Fruit fly (Drosophila melanogaster) whole organism, embryonic: ENCODE results near the gene CG4570.

Source experiments
- Ada2b ChIP-seq: fragments of 200-800 bp; sonication (Bioruptor generic); IDR thresholded peaks from 2 replicates; pipeline ENCODE4 v1.3.6; 2022; ENCODE audit warnings: missing biosample characterization, missing genetic modification characterization
- Aef1 ChIP-seq: fragments of 200-800 bp; sonication (Bioruptor generic); IDR thresholded peaks from 3 replicates; pipeline ENCODE4 v1.3.6; 2022; ENCODE audit warnings: missing biosample characterization, missing genetic modification characterization
- Awh ChIP-seq: fragments of 200-800 bp; sonication (Bioruptor generic); IDR thresholded peaks from 2 replicates; pipeline ENCODE4, ENCODE4 v1.3.6; 2022; ENCODE audit warnings: missing biosample characterization, missing genetic modification characterization
- CG10431 ChIP-seq: fragments of 200-800 bp; sonication (Bioruptor generic); optimal IDR thresholded peaks from 3 replicates; lab custom pipeline; 2018; ENCODE audit warnings: missing biosample characterization, mild to moderate bottlenecking, missing genetic modification characterization
- CG10543 ChIP-seq: fragments of 200-800 bp; sonication (Bioruptor generic); optimal IDR thresholded peaks from 3 replicates; lab custom pipeline; 2017; ENCODE audit warnings: missing biosample characterization, mild to moderate bottlenecking, missing genetic modification characterization, moderate library complexity
- CG1233 ChIP-seq: fragments of 200-800 bp; sonication (Bioruptor generic); optimal IDR thresholded peaks from 4 replicates; lab custom pipeline; 2018; ENCODE audit warnings: missing biosample characterization, mild to moderate bottlenecking, missing genetic modification characterization
- CG13424 ChIP-seq: fragments of 200-800 bp; sonication (Bioruptor generic); optimal IDR thresholded peaks from 2 replicates; lab custom pipeline; 2019; ENCODE audit warnings: missing biosample characterization, mild to moderate bottlenecking, missing genetic modification characterization, moderate library complexity
- CG13624 ChIP-seq: fragments of 200-800 bp; sonication (Bioruptor generic); optimal IDR thresholded peaks from 2 replicates; lab custom pipeline; 2016; ENCODE audit warnings: missing biosample characterization, missing genetic modification characterization
- CG14710 ChIP-seq: fragments of 200-800 bp; sonication (Bioruptor generic); optimal IDR thresholded peaks from 3 replicates; lab custom pipeline; 2019; ENCODE audit warnings: missing biosample characterization, mild to moderate bottlenecking, missing genetic modification characterization, moderate library complexity
- CG15269 ChIP-seq: fragments of 200-800 bp; sonication (Bioruptor generic); optimal IDR thresholded peaks from 2 replicates; lab custom pipeline; 2018; ENCODE audit warnings: missing biosample characterization, mild to moderate bottlenecking, missing genetic modification characterization, moderate library complexity
- CG1602 ChIP-seq: fragments of 200-800 bp; sonication (Bioruptor generic); optimal IDR thresholded peaks from 3 replicates; lab custom pipeline; 2016; ENCODE audit warnings: missing biosample characterization, missing genetic modification characterization
- CG16863 ChIP-seq: fragments of 200-800 bp; sonication (Bioruptor generic); optimal IDR thresholded peaks from 3 replicates; lab custom pipeline; 2016; ENCODE audit warnings: missing biosample characterization, missing genetic modification characterization
- CG17359 ChIP-seq: fragments of 200-800 bp; sonication (Bioruptor generic); optimal IDR thresholded peaks from 3 replicates; lab custom pipeline; 2018; ENCODE audit warnings: missing biosample characterization, mild to moderate bottlenecking, missing genetic modification characterization, moderate library complexity
- CG1832 ChIP-seq: fragments of 200-800 bp; sonication (Bioruptor generic); optimal IDR thresholded peaks from 2 replicates; lab custom pipeline; 2017; ENCODE audit warnings: missing biosample characterization, mild to moderate bottlenecking, missing genetic modification characterization, inconsistent platforms
- CG2120 ChIP-seq: fragments of 200-800 bp; sonication (Bioruptor generic); optimal IDR thresholded peaks from 3 replicates; lab custom pipeline; 2016; ENCODE audit warnings: missing biosample characterization, missing genetic modification characterization
- CG31224 ChIP-seq: fragments of 200-800 bp; sonication (Bioruptor generic); IDR thresholded peaks from 2 replicates; pipeline ENCODE4 v1.3.6; 2022; ENCODE audit warnings: missing biosample characterization, missing genetic modification characterization
- CG31365 ChIP-seq: fragments of 200-800 bp; sonication (Bioruptor generic); optimal IDR thresholded peaks from 2 replicates; lab custom pipeline; 2018; ENCODE audit warnings: missing biosample characterization, mild to moderate bottlenecking, missing genetic modification characterization
- CG33557 ChIP-seq: fragments of 200-800 bp; sonication (Bioruptor generic); optimal IDR thresholded peaks from 2 replicates; lab custom pipeline; 2019; ENCODE audit warnings: missing biosample characterization, mild to moderate bottlenecking, missing genetic modification characterization, moderate library complexity
- CG4282 ChIP-seq: fragments of 200-800 bp; sonication (Bioruptor generic); optimal IDR thresholded peaks from 2 replicates; lab custom pipeline; 2016; ENCODE audit warnings: missing biosample characterization, missing genetic modification characterization
- CG4424 ChIP-seq: fragments of 200-800 bp; sonication (Bioruptor generic); optimal IDR thresholded peaks from 3 replicates; lab custom pipeline; 2016; ENCODE audit warnings: missing biosample characterization, missing genetic modification characterization
- CG8089 ChIP-seq: fragments of 200-800 bp; sonication (Bioruptor generic); optimal IDR thresholded peaks from 3 replicates; lab custom pipeline; 2016; ENCODE audit warnings: missing biosample characterization, missing genetic modification characterization
- Dref ChIP-seq: fragments of 200-800 bp; sonication (Bioruptor generic); IDR thresholded peaks from 2 replicates; pipeline ENCODE4 v1.3.6; 2022; ENCODE audit warnings: missing biosample characterization, missing genetic modification characterization
- Fer1 ChIP-seq: fragments of 200-800 bp; sonication (Bioruptor generic); optimal IDR thresholded peaks from 2 replicates; lab custom pipeline; 2017; ENCODE audit warnings: missing biosample characterization, mild to moderate bottlenecking, missing genetic modification characterization
- MTF-1 ChIP-seq: fragments of 200-800 bp; sonication (Bioruptor generic); optimal IDR thresholded peaks from 2 replicates; lab custom pipeline; 2018; ENCODE audit warnings: missing biosample characterization, mild to moderate bottlenecking, missing genetic modification characterization, borderline replicate concordance
- Mrtf ChIP-seq: fragments of 200-800 bp; sonication (Bioruptor generic); IDR thresholded peaks from 3 replicates; pipeline ENCODE4 v1.3.6; 2022; ENCODE audit warnings: missing biosample characterization, missing genetic modification characterization
- Ptx1 ChIP-seq: fragments of 200-800 bp; sonication (Bioruptor generic); IDR thresholded peaks from 2 replicates; pipeline ENCODE4 v1.3.6; 2022; ENCODE audit warnings: missing biosample characterization, missing genetic modification characterization
- Xbp1 ChIP-seq: fragments of 200-800 bp; sonication (Bioruptor generic); optimal IDR thresholded peaks from 3 replicates; lab custom pipeline; 2016; ENCODE audit warnings: missing biosample characterization, mild to moderate bottlenecking, missing genetic modification characterization
- ab ChIP-seq: fragments of 200-800 bp; sonication (Bioruptor generic); optimal IDR thresholded peaks from 2 replicates; lab custom pipeline; 2016; ENCODE audit warnings: missing biosample characterization, missing genetic modification characterization
- ato ChIP-seq: fragments of 200-800 bp; sonication (Bioruptor generic); IDR thresholded peaks from 2 replicates; pipeline ENCODE4 v1.3.6; 2022; ENCODE audit warnings: missing biosample characterization, missing genetic modification characterization; ENCODE audit not compliant: partially characterized antibody
- btn ChIP-seq: fragments of 200-800 bp; sonication (Bioruptor generic); optimal IDR thresholded peaks from 2 replicates; lab custom pipeline; 2016; ENCODE audit warnings: missing biosample characterization, missing genetic modification characterization
- cato ChIP-seq: fragments of 200-800 bp; sonication (Bioruptor generic); optimal IDR thresholded peaks from 2 replicates; lab custom pipeline; 2016; ENCODE audit warnings: missing biosample characterization, missing genetic modification characterization, borderline replicate concordance
- crc ChIP-seq: fragments of 200-800 bp; sonication (Bioruptor generic); optimal IDR thresholded peaks from 2 replicates; lab custom pipeline; 2016; ENCODE audit warnings: missing biosample characterization, missing genetic modification characterization
- croc ChIP-seq: fragments of 200-800 bp; sonication (Bioruptor generic); conservative IDR thresholded peaks from 3 replicates; pipeline ENCODE4 v1.3.6; 2022; ENCODE audit warnings: missing biosample characterization, missing genetic modification characterization
- exex ChIP-seq: fragments of 200-800 bp; sonication (Bioruptor generic); optimal IDR thresholded peaks from 4 replicates; lab custom pipeline; 2018; ENCODE audit warnings: missing biosample characterization, mild to moderate bottlenecking, missing genetic modification characterization, moderate library complexity
- gcm ChIP-seq: fragments of 200-800 bp; sonication (Bioruptor generic); optimal IDR thresholded peaks from 2 replicates; lab custom pipeline; 2019; ENCODE audit warnings: missing biosample characterization, mild to moderate bottlenecking, missing genetic modification characterization, moderate library complexity
- gsb ChIP-seq: fragments of 200-800 bp; sonication (Bioruptor generic); IDR thresholded peaks from 2 replicates; pipeline ENCODE4 v1.3.6; 2022; ENCODE audit warnings: missing biosample characterization, missing genetic modification characterization
- her ChIP-seq: fragments of 200-800 bp; sonication (Bioruptor generic); optimal IDR thresholded peaks from 2 replicates; lab custom pipeline; 2016; ENCODE audit warnings: missing biosample characterization, missing genetic modification characterization
- jing ChIP-seq: fragments of 200-800 bp; sonication (Bioruptor generic); optimal IDR thresholded peaks from 2 replicates; lab custom pipeline; 2018; ENCODE audit warnings: missing biosample characterization, mild to moderate bottlenecking, missing genetic modification characterization
- kah ChIP-seq: fragments of 200-800 bp; sonication (Bioruptor generic); optimal IDR thresholded peaks from 2 replicates; lab custom pipeline; 2018; ENCODE audit warnings: missing biosample characterization, mild to moderate bottlenecking, missing genetic modification characterization
- otp ChIP-seq: fragments of 200-800 bp; sonication (Bioruptor generic); IDR thresholded peaks from 3 replicates; pipeline ENCODE4, ENCODE4 v1.3.6; 2022; ENCODE audit warnings: missing biosample characterization, missing genetic modification characterization
- pho ChIP-seq: fragments of 200-800 bp; sonication (Bioruptor generic); optimal IDR thresholded peaks from 2 replicates; lab custom pipeline; 2016; ENCODE audit warnings: missing biosample characterization, missing genetic modification characterization
- sens ChIP-seq: fragments of 200-800 bp; sonication (Bioruptor generic); peaks from one replicate; lab custom pipeline; 2016; ENCODE audit warnings: missing biosample characterization, missing genetic modification characterization
- slbo ChIP-seq: fragments of 200-800 bp; sonication (Bioruptor generic); IDR thresholded peaks from 2 replicates; pipeline ENCODE4 v1.3.6; 2022; ENCODE audit warnings: missing biosample characterization, missing genetic modification characterization
- sqz ChIP-seq: fragments of 200-800 bp; sonication (Bioruptor generic); optimal IDR thresholded peaks from 3 replicates; lab custom pipeline; 2018; ENCODE audit warnings: missing biosample characterization, mild to moderate bottlenecking, missing genetic modification characterization
- sug ChIP-seq: fragments of 200-800 bp; optimal IDR thresholded peaks from 2 replicates; lab custom pipeline; 2019; ENCODE audit warnings: missing biosample characterization, mild to moderate bottlenecking, missing genetic modification characterization, moderate library complexity
- unc-4 ChIP-seq: fragments of 200-800 bp; sonication (Bioruptor generic); IDR thresholded peaks from 2 replicates; pipeline ENCODE4 v1.3.6; 2022; ENCODE audit warnings: missing biosample characterization, missing genetic modification characterization; ENCODE audit not compliant: partially characterized antibody
- vfl ChIP-seq: fragments of 200-800 bp; sonication (Bioruptor generic); optimal IDR thresholded peaks from 2 replicates; lab custom pipeline; 2016; ENCODE audit warnings: missing biosample characterization, missing genetic modification characterization

The CG4570 gene

dm6 chr3R:10888633-10889519 lies 32.3 kb downstream of the CG4570 start (continued):
- TF ChIP-seq CG16863 (GFP tag; lab: Kevin White, UChicago) (no peak), CG4424 (peak; percentile 16), CG1602 (GFP tag; lab: Kevin White, UChicago) (no peak), slbo (GFP tag; lab: Robert Waterston, UW) (peak; percentile 58), CG10543 (GFP tag; lab: Kevin White, UChicago) (peak; percentile 33), gcm (no peak), sug (tag; lab: Kevin White, UChicago) (peak; percentile 51), CG10431 (GFP tag; lab: Kevin White, UChicago) (peak; percentile 49), CG4282 (GFP tag; lab: Kevin White, UChicago) (no peak), ato (GFP tag; lab: Robert Waterston, UW) (no peak), Fer1 (peak; percentile 48), Aef1 (GFP tag; lab: Robert Waterston, UW) (peak; percentile 27; the same call in 1 of the 3 replicates), crc (GFP tag; lab: Kevin White, UChicago) (no peak), croc (GFP tag; lab: Robert Waterston, UW) (no peak), CG2120 (GFP tag; lab: Kevin White, UChicago) (peak; percentile 43), CG1832 (GFP tag; lab: Kevin White, UChicago) (no peak), exex (peak; percentile 58), kah (GFP tag; lab: Kevin White, UChicago) (peak; percentile 79), CG8089 (GFP tag; lab: Kevin White, UChicago) (no peak), otp (GFP tag; lab: Robert Waterston, UW) (no peak; the same call in 2 of the 3 replicates), Ada2b (GFP tag; lab: Robert Waterston, UW) (peak; percentile 43; the same call in 1 of the 2 replicates)

- TF ChIP-seq sens (GFP tag; lab: Kevin White, UChicago) (peak; percentile 43), Mrtf (GFP tag; lab: Robert Waterston, UW) (no peak), sqz (no peak), unc-4 (GFP tag; lab: Robert Waterston, UW) (0 out of 2 replicates have a peak, but pooled peaks have one; percentile 3)
Observed at dm6 chr3R:10889520-10889887, 32.9 kb downstream of the CG4570 start, which contains the start of gene Ak3. Gene Ak3 (minus strand): TSS chr3R:10889588.

- peak; percentile 4 for TF ChIP-seq pho (GFP tag; lab: Kevin White, UChicago)
- TF ChIP-seq CG13424 = peak; percentile 16
- no peak for TF ChIP-seq CG1233 (GFP tag; lab: Kevin White, UChicago)
- no peak for TF ChIP-seq ab (GFP tag; lab: Kevin White, UChicago)
- TF ChIP-seq sens (GFP tag; lab: Kevin White, UChicago) = peak; percentile 89
- TF ChIP-seq btn (GFP tag; lab: Kevin White, UChicago) = no peak
- no peak for TF ChIP-seq vfl (GFP tag; lab: Kevin White, UChicago)
- no peak for TF ChIP-seq Xbp1 (GFP tag; lab: Kevin White, UChicago)
- TF ChIP-seq CG17359 (tag; lab: Kevin White, UChicago) = no peak
- TF ChIP-seq jing (GFP tag; lab: Kevin White, UChicago) = no peak
- TF ChIP-seq CG33557 (GFP tag; lab: Kevin White, UChicago) = no peak
- TF ChIP-seq CG31224 (GFP tag; lab: Robert Waterston, UW) = no peak
- no peak for TF ChIP-seq CG15269
- TF ChIP-seq cato = no peak
- TF ChIP-seq MTF-1 = no peak
- no peak for TF ChIP-seq Ptx1 (GFP tag; lab: Robert Waterston, UW)
- no peak for TF ChIP-seq gsb
- no peak for TF ChIP-seq Awh (GFP tag; lab: Robert Waterston, UW)
- no peak for TF ChIP-seq CG13624 (GFP tag; lab: Kevin White, UChicago)
- peak; percentile 45 for TF ChIP-seq Dref (GFP tag; lab: Robert Waterston, UW)
- TF ChIP-seq her = no peak
- TF ChIP-seq CG14710 (tag; lab: Kevin White, UChicago) = peak; percentile 73
- TF ChIP-seq CG31365 = no peak
Observed at dm6 chr3R:10893327-10893726, 36.7 kb downstream of the CG4570 start, which contains the start of gene CG6621. Gene CG6621 (minus strand): TSS chr3R:10893531.
